Fruit fly (Drosophila melanogaster): ENCODE data around the gene CG31538.

dm6 chr3R:5264251-5265098 is 13.2 kb downstream of the CG31538 start:
- TF ChIP-seq CG9948 (tag; optimal IDR thresholded peaks at IDR 0.05) (peak; percentile 44), fd96Ca (GFP tag; IDR thresholded peaks at IDR 0.05) (no peak)

All from whole organism, pupa.